Worm (Caenorhabditis elegans) whole organism, late embryonic: ENCODE data around the gene srz-11.

Experiments
- ama-1 ChIP-seq: fragments of 150-350 bp; optimal IDR thresholded peaks from 2 replicates; lab custom pipeline; 2014
- ceh-18 ChIP-seq: sonication (generic microtip); optimal IDR thresholded peaks from 2 replicates; lab custom pipeline; 2016; ENCODE audit warnings: missing genetic modification characterization, missing compliant biosample characterization
- elt-2 ChIP-seq: sonication (generic microtip); optimal IDR thresholded peaks from 2 replicates; lab custom pipeline; 2016; ENCODE audit warnings: missing genetic modification reagents, missing genetic modification characterization, missing compliant biosample characterization
- nhr-11 ChIP-seq: fragments of 150-350 bp; optimal IDR thresholded peaks from 2 replicates; lab custom pipeline; 2014; ENCODE audit warnings: missing biosample characterization, missing genetic modification characterization
- nhr-232 ChIP-seq: sonication (generic microtip); optimal IDR thresholded peaks from 2 replicates; lab custom pipeline; 2016; ENCODE audit warnings: missing genetic modification characterization, missing compliant biosample characterization
- pha-4 ChIP-seq: fragments of 150-350 bp; optimal IDR thresholded peaks from 2 replicates; lab custom pipeline; 2018; ENCODE audit warnings: missing biosample characterization, missing genetic modification reagents, missing genetic modification characterization
- pqm-1 ChIP-seq: sonication (generic microtip); optimal IDR thresholded peaks from 2 replicates; lab custom pipeline; 2016; ENCODE audit warnings: missing genetic modification characterization, missing compliant biosample characterization
- tbx-2 ChIP-seq: sonication (generic microtip); optimal IDR thresholded peaks from 2 replicates; lab custom pipeline; 2016; ENCODE audit warnings: missing genetic modification characterization, missing compliant biosample characterization
- tbx-7 ChIP-seq: sonication (generic microtip); optimal IDR thresholded peaks from 2 replicates; lab custom pipeline; 2016; ENCODE audit warnings: missing genotype, missing genetic modification characterization, missing compliant biosample characterization
- unc-55 ChIP-seq: sonication (generic microtip); optimal IDR thresholded peaks from 2 replicates; lab custom pipeline; 2017; ENCODE audit warnings: missing biosample characterization, missing genetic modification reagents, missing genetic modification characterization

- TF ChIP-seq nhr-11 (tag; lab: Kevin White, UChicago) (no peak), elt-2 (tag; lab: Kevin White, UChicago) (no peak), tbx-7 (tag; lab: Kevin White, UChicago) (no peak), ama-1 (lab: Kevin White, UChicago) (no peak), pha-4 (tag; lab: Kevin White, UChicago) (no peak), ceh-18 (no peak), unc-55 (GFP tag; lab: Kevin White, UChicago) (no peak), pqm-1 (no peak), tbx-2 (tag; lab: Kevin White, UChicago) (no peak), nhr-232 (tag; lab: Kevin White, UChicago) (no peak)
These were observed 21.5 kb downstream of the srz-11 start, which contains the start of gene Y75B12B.1 for ce11 chrV:15184097-15185040.
